Worm (Caenorhabditis elegans) whole organism, L1 larva: ENCODE data around the gene C33H5.2.

Experiments
- C04F5.9 ChIP-seq: sonication (generic microtip); optimal IDR thresholded peaks from 2 replicates; lab custom pipeline; 2016; ENCODE audit warnings: missing genetic modification characterization, missing compliant biosample characterization
- C16A3.4 ChIP-seq: fragments of 150-350 bp; optimal IDR thresholded peaks from 2 replicates; lab custom pipeline; 2014; ENCODE audit warnings: missing biosample characterization, missing genetic modification characterization
- C34B4.2 ChIP-seq: sonication (generic microtip); optimal IDR thresholded peaks from 2 replicates; lab custom pipeline; 2017; ENCODE audit warnings: mild to moderate bottlenecking, missing genetic modification characterization, missing compliant biosample characterization
- F16B12.6 ChIP-seq: fragments of 150-350 bp; optimal IDR thresholded peaks from 2 replicates; lab custom pipeline; 2014; ENCODE audit warnings: missing biosample characterization, missing genetic modification characterization
- Y116A8C.19 ChIP-seq: sonication (generic microtip); optimal IDR thresholded peaks from 2 replicates; lab custom pipeline; 2016; ENCODE audit warnings: missing compliant biosample characterization, missing genetic modification characterization, borderline replicate concordance
- alr-1 ChIP-seq: fragments of 200-800 bp; sonication (Bioruptor generic); optimal IDR thresholded peaks from 2 replicates; lab custom pipeline; 2018; ENCODE audit warnings: borderline replicate concordance, mild to moderate bottlenecking, missing genetic modification characterization, missing compliant biosample characterization
- ama-1 ChIP-seq: fragments of 150-350 bp; optimal IDR thresholded peaks from 2 replicates; lab custom pipeline; 2014
- blmp-1 ChIP-seq: fragments of 150-350 bp; optimal IDR thresholded peaks from 2 replicates; lab custom pipeline; 2014; ENCODE audit warnings: missing biosample characterization, missing genetic modification characterization
- ceh-8 ChIP-seq: fragments of 200-800 bp; sonication (Bioruptor generic); optimal IDR thresholded peaks from 2 replicates; lab custom pipeline; 2018; ENCODE audit warnings: mild to moderate bottlenecking, missing genetic modification characterization, moderate library complexity, missing compliant biosample characterization
- ceh-88 ChIP-seq: fragments of 200-800 bp; sonication (Bioruptor generic); IDR thresholded peaks from 2 replicates; pipeline ENCODE4 v1.3.6; 2022; ENCODE audit warnings: missing genetic modification characterization, missing compliant biosample characterization
- ceh-90 ChIP-seq: sonication (generic microtip); optimal IDR thresholded peaks from 2 replicates; lab custom pipeline; 2016; ENCODE audit warnings: missing genetic modification characterization, missing compliant biosample characterization
- ces-1 ChIP-seq: fragments of 150-350 bp; optimal IDR thresholded peaks from 2 replicates; lab custom pipeline; 2014; ENCODE audit warnings: missing biosample characterization, missing genetic modification reagents, missing genetic modification characterization
- dpl-1 ChIP-seq, 3 experiments: fragments of 150-350 bp in 2 of 3; sonication (generic microtip) in 1 of 3; optimal IDR thresholded peaks; 2 replicates each; lab custom pipeline; 2014 to 2017; ENCODE audit warnings: missing biosample characterization in 3 of 3, missing genetic modification characterization in 3 of 3, missing genetic modification reagents in 3 of 3
- efl-3 ChIP-seq: fragments of 200-800 bp; sonication (Bioruptor generic); optimal IDR thresholded peaks from 2 replicates; lab custom pipeline; 2018; ENCODE audit warnings: mild to moderate bottlenecking, missing genetic modification characterization, missing compliant biosample characterization
- egl-27 ChIP-seq, 2 experiments: fragments of 150-350 bp in 1 of 2; sonication (generic microtip); optimal IDR thresholded peaks; 3 replicates each; lab custom pipeline; 2017 to 2018; ENCODE audit warnings: missing biosample characterization in 2 of 2, missing genetic modification characterization in 2 of 2, missing genetic modification reagents in 2 of 2
- fkh-10 ChIP-seq: sonication (generic microtip); optimal IDR thresholded peaks from 2 replicates; lab custom pipeline; 2017; ENCODE audit warnings: missing biosample characterization, missing genetic modification reagents, missing genetic modification characterization
- fkh-4 ChIP-seq: sonication (generic microtip); optimal IDR thresholded peaks from 2 replicates; lab custom pipeline; 2016; ENCODE audit warnings: missing compliant biosample characterization, missing genetic modification characterization, borderline replicate concordance
- fos-1 ChIP-seq: fragments of 150-350 bp; optimal IDR thresholded peaks from 2 replicates; lab custom pipeline; 2014; ENCODE audit warnings: missing biosample characterization, missing genetic modification characterization
- hlh-17 ChIP-seq: fragments of 200-800 bp; sonication (Bioruptor generic); optimal IDR thresholded peaks from 2 replicates; lab custom pipeline; 2018; ENCODE audit warnings: missing genetic modification characterization, mild to moderate bottlenecking, missing compliant biosample characterization, moderate library complexity, borderline replicate concordance
- hlh-4 ChIP-seq: sonication (generic microtip); optimal IDR thresholded peaks from 2 replicates; lab custom pipeline; 2016; ENCODE audit warnings: mild to moderate bottlenecking, missing genetic modification characterization, missing compliant biosample characterization
- hpl-2 ChIP-seq: fragments of 150-350 bp; optimal IDR thresholded peaks from 2 replicates; lab custom pipeline; 2014; ENCODE audit warnings: missing biosample characterization, missing genetic modification reagents, missing genetic modification characterization
- isw-1 ChIP-seq: fragments of 200-800 bp; sonication (Bioruptor generic); IDR thresholded peaks from 2 replicates; pipeline ENCODE4 v1.3.6; 2022; ENCODE audit warnings: missing genetic modification characterization, missing compliant biosample characterization
- jun-1 ChIP-seq: fragments of 150-350 bp; optimal IDR thresholded peaks from 2 replicates; lab custom pipeline; 2014; ENCODE audit warnings: missing biosample characterization, missing genetic modification reagents, missing genetic modification characterization
- lin-13 ChIP-seq: fragments of 150-350 bp; optimal IDR thresholded peaks from 2 replicates; lab custom pipeline; 2014; ENCODE audit warnings: missing biosample characterization, missing genetic modification reagents, missing genetic modification characterization
- lin-14 ChIP-seq: fragments of 200-800 bp; sonication (Bioruptor generic); optimal IDR thresholded peaks from 2 replicates; lab custom pipeline; 2018; ENCODE audit warnings: mild to moderate bottlenecking, missing genetic modification characterization, moderate library complexity, missing compliant biosample characterization
- lin-15B ChIP-seq: fragments of 150-350 bp; sonication (generic microtip); optimal IDR thresholded peaks from 3 replicates; lab custom pipeline; 2014; ENCODE audit warnings: missing biosample characterization, missing genetic modification characterization
- lin-35 ChIP-seq, 2 experiments: fragments of 150-350 bp; optimal IDR thresholded peaks; 2 replicates each; lab custom pipeline; 2014; ENCODE audit warnings: missing biosample characterization in 2 of 2, missing genetic modification characterization in 2 of 2, missing genetic modification reagents in 2 of 2
- lin-39 ChIP-seq: fragments of 150-350 bp; optimal IDR thresholded peaks from 2 replicates; lab custom pipeline; 2014; ENCODE audit warnings: missing biosample characterization, missing genetic modification reagents, missing genetic modification characterization
- lsy-2 ChIP-seq, 2 experiments: fragments of 150-350 bp; optimal IDR thresholded peaks; 2 replicates each; lab custom pipeline; 2014; ENCODE audit warnings: missing biosample characterization in 2 of 2, missing genetic modification characterization in 2 of 2
- mab-9 ChIP-seq: fragments of 200-800 bp; sonication (Bioruptor generic); IDR thresholded peaks from 2 replicates; pipeline ENCODE4 v1.3.6; 2022; ENCODE audit warnings: missing genetic modification reagents, missing genetic modification characterization, missing compliant biosample characterization
- nhr-12 ChIP-seq: sonication (generic microtip); optimal IDR thresholded peaks from 2 replicates; lab custom pipeline; 2017; ENCODE audit warnings: missing biosample characterization, missing genetic modification characterization
- nhr-19 ChIP-seq: fragments of 200-800 bp; sonication (Bioruptor generic); conservative IDR thresholded peaks from 2 replicates; pipeline ENCODE4 v1.3.6; 2022; ENCODE audit warnings: missing genetic modification characterization, missing compliant biosample characterization
- nhr-20 ChIP-seq: sonication (generic microtip); optimal IDR thresholded peaks from 2 replicates; lab custom pipeline; 2016; ENCODE audit warnings: mild to moderate bottlenecking, missing genetic modification characterization, missing compliant biosample characterization
- nhr-237 ChIP-seq: fragments of 150-350 bp; optimal IDR thresholded peaks from 2 replicates; lab custom pipeline; 2014; ENCODE audit warnings: missing biosample characterization, missing genetic modification characterization
- nhr-47 ChIP-seq: sonication (generic microtip); optimal IDR thresholded peaks from 2 replicates; lab custom pipeline; 2016; ENCODE audit warnings: mild to moderate bottlenecking, missing genetic modification characterization, moderate library complexity, missing compliant biosample characterization
- nhr-71 ChIP-seq: sonication (generic microtip); optimal IDR thresholded peaks from 2 replicates; lab custom pipeline; 2016; ENCODE audit warnings: mild to moderate bottlenecking, missing genetic modification characterization, moderate library complexity, missing compliant biosample characterization
- nhr-76 ChIP-seq: sonication (generic microtip); optimal IDR thresholded peaks from 2 replicates; lab custom pipeline; 2017; ENCODE audit warnings: missing biosample characterization, missing genetic modification characterization
- nhr-90 ChIP-seq: sonication (generic microtip); optimal IDR thresholded peaks from 2 replicates; lab custom pipeline; 2016; ENCODE audit warnings: mild to moderate bottlenecking, missing genetic modification characterization, missing compliant biosample characterization; ENCODE audit not compliant: poor library complexity
- pag-3 ChIP-seq: sonication (generic microtip); optimal IDR thresholded peaks from 2 replicates; lab custom pipeline; 2017; ENCODE audit warnings: missing genetic modification characterization, mild to moderate bottlenecking, missing compliant biosample characterization, antibody characterized with exemption, borderline replicate concordance; ENCODE audit not compliant: insufficient read depth
- pax-3 ChIP-seq: fragments of 200-800 bp; sonication (Bioruptor generic); optimal IDR thresholded peaks from 2 replicates; lab custom pipeline; 2018; ENCODE audit warnings: mild to moderate bottlenecking, missing genetic modification characterization, moderate library complexity, missing compliant biosample characterization
- snpc-4 ChIP-seq: fragments of 150-350 bp; optimal IDR thresholded peaks from 2 replicates; lab custom pipeline; 2014; ENCODE audit warnings: missing biosample characterization, missing genetic modification characterization
- sptf-1 ChIP-seq: fragments of 150-350 bp; optimal IDR thresholded peaks from 2 replicates; lab custom pipeline; 2014; ENCODE audit warnings: missing biosample characterization, missing genetic modification characterization
- sup-37 ChIP-seq: fragments of 200-800 bp; sonication (Bioruptor generic); optimal IDR thresholded peaks from 2 replicates; lab custom pipeline; 2018; ENCODE audit warnings: mild to moderate bottlenecking, missing genetic modification characterization, missing compliant biosample characterization
- swsn-7 ChIP-seq: sonication (generic microtip); optimal IDR thresholded peaks from 2 replicates; lab custom pipeline; 2016; ENCODE audit warnings: missing genetic modification characterization, missing compliant biosample characterization
- tlp-1 ChIP-seq: fragments of 150-350 bp; optimal IDR thresholded peaks from 2 replicates; lab custom pipeline; 2014; ENCODE audit warnings: missing biosample characterization, missing genetic modification characterization
- unc-30 ChIP-seq: sonication (generic microtip); optimal IDR thresholded peaks from 2 replicates; lab custom pipeline; 2017; ENCODE audit warnings: missing biosample characterization, missing genetic modification characterization
- unc-86 ChIP-seq: sonication (generic microtip); optimal IDR thresholded peaks from 2 replicates; lab custom pipeline; 2016; ENCODE audit warnings: missing genetic modification characterization, missing compliant biosample characterization
- unc-98 ChIP-seq: fragments of 200-800 bp; sonication (Bioruptor generic); IDR thresholded peaks from 2 replicates; pipeline ENCODE4 v1.3.6; 2022; ENCODE audit warnings: missing genetic modification characterization, missing compliant biosample characterization
- vab-15 ChIP-seq: sonication (generic microtip); optimal IDR thresholded peaks from 2 replicates; lab custom pipeline; 2017; ENCODE audit warnings: missing genotype, mild to moderate bottlenecking, missing genetic modification characterization, missing compliant biosample characterization
- xbp-1 ChIP-seq: sonication (generic microtip); optimal IDR thresholded peaks from 2 replicates; lab custom pipeline; 2016; ENCODE audit warnings: missing genetic modification characterization, missing compliant biosample characterization
- zag-1 ChIP-seq: fragments of 150-350 bp; optimal IDR thresholded peaks from 2 replicates; lab custom pipeline; 2014; ENCODE audit warnings: missing biosample characterization, missing genetic modification characterization
- zip-4 ChIP-seq: fragments of 200-800 bp; sonication (Bioruptor generic); optimal IDR thresholded peaks from 2 replicates; lab custom pipeline; 2018; ENCODE audit warnings: mild to moderate bottlenecking, missing genetic modification characterization, moderate library complexity, missing compliant biosample characterization
- ztf-11 ChIP-seq, 2 experiments: sonication (generic microtip); optimal IDR thresholded peaks; 2 replicates each; lab custom pipeline; 2016 to 2017; ENCODE audit warnings: missing genetic modification characterization in 2 of 2, missing biosample characterization in 1 of 2, missing compliant biosample characterization in 1 of 2

The C33H5.2 gene

DNA sequence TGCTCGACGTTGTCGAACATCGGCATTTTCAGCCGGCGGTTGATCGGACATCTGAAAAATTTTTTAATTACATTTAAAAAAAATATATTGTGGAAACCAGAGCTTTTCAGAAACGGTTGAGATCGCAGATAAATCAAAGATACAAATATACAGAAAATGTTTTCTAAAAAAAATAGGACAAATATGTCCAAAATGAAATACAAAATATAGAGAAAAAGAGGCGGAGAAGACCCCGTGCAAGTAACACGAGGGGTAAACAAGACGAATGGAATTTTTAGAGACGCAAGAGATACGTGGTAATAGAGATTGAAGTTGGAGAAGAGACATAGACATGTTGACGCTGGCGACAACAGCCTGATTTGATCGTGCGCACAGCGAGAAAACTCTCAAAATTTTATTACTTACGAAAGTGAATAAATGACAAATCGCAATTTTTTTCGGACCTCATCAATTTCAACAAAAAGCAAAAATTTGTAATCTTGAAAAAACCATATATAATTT lies 10.9 kb downstream of the C33H5.2 start, which contains the start of gene cdgs-1:
Gene cdgs-1, minus strand, starts transcription at position 51 of the 501 bp plus-strand sequence.
- TF ChIP-seq mab-9 (no peak), lin-13 (no peak), nhr-237 (tag; lab: Kevin White, UChicago) (no peak), hpl-2 (GFP tag; lab: Kevin White, UChicago) (no peak), nhr-19 (GFP tag; lab: Robert Waterston, UW) (no peak), xbp-1 (tag; lab: Kevin White, UChicago) (peak; percentile 18), sup-37 (GFP tag; lab: Kevin White, UChicago) (no peak), lin-39 (tag; lab: Kevin White, UChicago) (no peak), snpc-4 (tag; lab: Kevin White, UChicago) (no peak), nhr-71 (peak; percentile 75), ama-1 (lab: Kevin White, UChicago) (no peak), alr-1 (tag; lab: Kevin White, UChicago) (no peak), tlp-1 (no peak), nhr-90 (tag; lab: Kevin White, UChicago) (no peak), hlh-17 (GFP tag; lab: Kevin White, UChicago) (no peak), fos-1 (tag; lab: Kevin White, UChicago) (no peak), vab-15 (tag; lab: Kevin White, UChicago) (no peak), lin-35 (GFP tag; optimal IDR thresholded peaks at IDR 0.05; lab: Kevin White, UChicago) (peak; percentile 41 to 73), ces-1 (no peak), unc-86 (no peak), C34B4.2 (no peak), pax-3 (no peak), ceh-8 (GFP tag; lab: Kevin White, UChicago) (no peak), unc-98 (GFP tag; lab: Robert Waterston, UW) (no peak), lsy-2 (tag; optimal IDR thresholded peaks at IDR 0.05; lab: Kevin White, UChicago) (peak; percentile 45 to 70), ceh-90 (tag; lab: Kevin White, UChicago) (no peak), fkh-10 (GFP tag; lab: Kevin White, UChicago) (peak; percentile 65), F16B12.6 (tag; lab: Kevin White, UChicago) (peak; percentile 15), egl-27 (tag; optimal IDR thresholded peaks at IDR 0.05; lab: Kevin White, UChicago) (no peak), lin-14 (GFP tag; lab: Kevin White, UChicago) (peak; percentile 85), nhr-20 (tag; lab: Kevin White, UChicago) (peak; percentile 73), efl-3 (no peak), blmp-1 (tag; lab: Kevin White, UChicago) (peak; percentile 69), isw-1 (no peak), C04F5.9 (tag; lab: Kevin White, UChicago) (no peak), ceh-88 (GFP tag; lab: Robert Waterston, UW) (no peak), swsn-7 (tag; lab: Kevin White, UChicago) (peak; percentile 28), pag-3 (tag; lab: Kevin White, UChicago) (no peak), Y116A8C.19 (tag; lab: Kevin White, UChicago) (no peak), dpl-1 (GFP tag; optimal IDR thresholded peaks at IDR 0.05; lab: Kevin White, UChicago) (peak; percentile 36 to 41 (median 36)), nhr-76 (no peak), jun-1 (tag; lab: Kevin White, UChicago) (no peak), ztf-11 (tag; optimal IDR thresholded peaks at IDR 0.05; lab: Kevin White, UChicago) (no peak), lin-15B (no peak), nhr-12 (tag; lab: Kevin White, UChicago) (no peak), fkh-4 (tag; lab: Kevin White, UChicago) (no peak), hlh-4 (tag; lab: Kevin White, UChicago) (no peak), C16A3.4 (tag; lab: Kevin White, UChicago) (peak; percentile 25), sptf-1 (no peak), nhr-47 (tag; lab: Kevin White, UChicago) (peak; percentile 29), zip-4 (GFP tag; lab: Kevin White, UChicago) (no peak), zag-1 (tag; lab: Kevin White, UChicago) (no peak), unc-30 (tag; lab: Kevin White, UChicago) (no peak)
